Worm (Caenorhabditis elegans): ENCODE measurements around the gene col-83.

DNA sequence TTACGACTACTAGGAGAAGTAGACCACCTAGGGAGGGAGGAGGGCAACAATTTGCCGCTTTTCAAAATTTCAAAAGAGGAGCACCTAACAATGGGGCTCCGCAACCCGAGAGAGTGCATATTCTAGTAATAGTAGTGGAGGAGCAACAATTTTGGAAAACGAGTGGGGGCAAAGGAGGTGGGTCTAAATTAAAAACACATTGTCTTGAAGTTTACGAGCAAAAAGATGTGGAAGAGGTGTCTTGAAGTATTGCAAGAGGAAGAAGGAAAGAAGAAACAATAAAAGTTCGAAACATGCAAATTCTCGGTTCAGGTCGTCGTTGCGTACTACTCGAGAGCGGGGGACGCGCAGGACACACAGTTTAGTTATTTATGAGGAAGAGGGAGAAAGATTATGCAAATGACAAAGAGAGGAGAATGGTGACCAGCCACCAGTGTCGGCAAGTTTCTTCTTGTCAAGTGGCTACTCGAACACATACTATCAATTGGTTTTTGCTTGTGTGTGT is 18.5 kb upstream of the col-83 start:
- TF ChIP-seq ceh-36 (tag; optimal IDR thresholded peaks at IDR 0.05): no peak
- TF ChIP-seq pes-1 (GFP tag; IDR thresholded peaks at IDR 0.05): no peak
- TF ChIP-seq sea-1 (GFP tag; conservative IDR thresholded peaks at IDR 0.05): no peak
- TF ChIP-seq hnd-1 (tag; optimal IDR thresholded peaks at IDR 0.05): no peak
- no peak for TF ChIP-seq flt-1 (GFP tag; IDR thresholded peaks at IDR 0.05)
- TF ChIP-seq ets-7 (tag; optimal IDR thresholded peaks at IDR 0.05): no peak
- no peak for TF ChIP-seq ama-1 (optimal IDR thresholded peaks at IDR 0.05)
- no peak for TF ChIP-seq hmbx-1 (tag; optimal IDR thresholded peaks at IDR 0.05)
- TF ChIP-seq aly-1 (tag; optimal IDR thresholded peaks at IDR 0.05): no peak
- no peak for TF ChIP-seq hmg-4 (GFP tag; optimal IDR thresholded peaks at IDR 0.05)
- TF ChIP-seq tbx-11 (GFP tag; IDR thresholded peaks at IDR 0.05): no peak
- TF ChIP-seq F13C5.2 (tag; optimal IDR thresholded peaks at IDR 0.05): no peak
